Worm (Caenorhabditis elegans) whole organism, mixed stage, embryonic: Measurements from ENCODE around the gene sre-1.
A peak's percentile ranks its signal among the peaks of the same experiment; 100 is the strongest.

ENCODE experiments used
- M03D4.4 ChIP-seq: sonication (generic microtip); optimal IDR thresholded peaks from 2 replicates; lab custom pipeline; 2017; ENCODE audit warnings: mild to moderate bottlenecking, missing genetic modification characterization, missing compliant biosample characterization
- bed-3 ChIP-seq: fragments of 200-800 bp; sonication (Bioruptor generic); optimal IDR thresholded peaks from 3 replicates; lab custom pipeline; 2018; ENCODE audit warnings: mild to moderate bottlenecking, missing genetic modification characterization, moderate library complexity, missing compliant biosample characterization
- ceh-43 ChIP-seq: fragments of 200-800 bp; sonication (Bioruptor generic); optimal IDR thresholded peaks from 2 replicates; lab custom pipeline; 2018; ENCODE audit warnings: mild to moderate bottlenecking, missing genetic modification characterization, moderate library complexity, missing compliant biosample characterization
- ceh-83 ChIP-seq: fragments of 200-800 bp; sonication (Bioruptor generic); optimal IDR thresholded peaks from 2 replicates; lab custom pipeline; 2018; ENCODE audit warnings: mild to moderate bottlenecking, missing genetic modification characterization, missing compliant biosample characterization
- ces-1 ChIP-seq: fragments of 150-350 bp; optimal IDR thresholded peaks from 2 replicates; lab custom pipeline; 2014; ENCODE audit warnings: missing biosample characterization, missing genetic modification reagents, missing genetic modification characterization
- cnd-1 ChIP-seq: fragments of 200-800 bp; sonication (Bioruptor generic); optimal IDR thresholded peaks from 2 replicates; lab custom pipeline; 2018; ENCODE audit warnings: mild to moderate bottlenecking, missing genetic modification characterization, missing compliant biosample characterization
- drap-1 ChIP-seq: fragments of 200-800 bp; sonication (Bioruptor generic); optimal IDR thresholded peaks from 3 replicates; lab custom pipeline; 2018; ENCODE audit warnings: mild to moderate bottlenecking, missing genetic modification characterization, missing compliant biosample characterization
- elt-1 ChIP-seq: sonication (generic microtip); optimal IDR thresholded peaks from 2 replicates; lab custom pipeline; 2017; ENCODE audit warnings: missing genetic modification characterization, mild to moderate bottlenecking, missing compliant biosample characterization, antibody characterized with exemption, moderate library complexity, borderline replicate concordance; ENCODE audit not compliant: insufficient read depth
- elt-3 ChIP-seq: fragments of 150-350 bp; optimal IDR thresholded peaks from 2 replicates; lab custom pipeline; 2014; ENCODE audit warnings: missing biosample characterization, missing genetic modification characterization
- flh-1 ChIP-seq: fragments of 200-800 bp; sonication (Bioruptor generic); optimal IDR thresholded peaks from 2 replicates; lab custom pipeline; 2018; ENCODE audit warnings: mild to moderate bottlenecking, missing genetic modification characterization, moderate library complexity, missing compliant biosample characterization
- hlh-1 ChIP-seq: fragments of 150-350 bp; optimal IDR thresholded peaks from 2 replicates; lab custom pipeline; 2014; ENCODE audit warnings: missing biosample characterization, missing genetic modification reagents, missing genetic modification characterization
- lin-13 ChIP-seq: fragments of 150-350 bp; optimal IDR thresholded peaks from 2 replicates; lab custom pipeline; 2014; ENCODE audit warnings: missing biosample characterization, missing genetic modification characterization
- lin-32 ChIP-seq: fragments of 200-800 bp; sonication (Bioruptor generic); optimal IDR thresholded peaks from 2 replicates; lab custom pipeline; 2018; ENCODE audit warnings: mild to moderate bottlenecking, missing genetic modification characterization, missing compliant biosample characterization
- mep-1 ChIP-seq: fragments of 150-350 bp; optimal IDR thresholded peaks from 2 replicates; lab custom pipeline; 2017; ENCODE audit warnings: missing biosample characterization, missing genetic modification reagents, missing genetic modification characterization, inconsistent platforms
- mls-2 ChIP-seq: sonication (generic microtip); optimal IDR thresholded peaks from 2 replicates; lab custom pipeline; 2016; ENCODE audit warnings: mild to moderate bottlenecking, missing genetic modification characterization, moderate library complexity, missing compliant biosample characterization
- nhr-12 ChIP-seq: fragments of 150-350 bp; optimal IDR thresholded peaks from 2 replicates; lab custom pipeline; 2014; ENCODE audit warnings: missing biosample characterization, missing genetic modification characterization
- nhr-2 ChIP-seq: fragments of 150-350 bp; optimal IDR thresholded peaks from 2 replicates; lab custom pipeline; 2014; ENCODE audit warnings: missing biosample characterization, missing genetic modification characterization
- nhr-237 ChIP-seq: fragments of 150-350 bp; optimal IDR thresholded peaks from 2 replicates; lab custom pipeline; 2014; ENCODE audit warnings: missing biosample characterization, missing genetic modification characterization
- nhr-28 ChIP-seq: fragments of 150-350 bp; optimal IDR thresholded peaks from 2 replicates; lab custom pipeline; 2014; ENCODE audit warnings: missing biosample characterization, missing genetic modification characterization
- nhr-76 ChIP-seq: sonication (generic microtip); optimal IDR thresholded peaks from 2 replicates; lab custom pipeline; 2017; ENCODE audit warnings: missing biosample characterization, missing genetic modification characterization
- pha-4 ChIP-seq: fragments of 150-350 bp; optimal IDR thresholded peaks from 2 replicates; lab custom pipeline; 2018; ENCODE audit warnings: missing biosample characterization, missing genetic modification reagents, missing genetic modification characterization
- sptf-1 ChIP-seq: sonication (generic microtip); optimal IDR thresholded peaks from 2 replicates; lab custom pipeline; 2017; ENCODE audit warnings: mild to moderate bottlenecking, missing genetic modification characterization, moderate library complexity, missing compliant biosample characterization
- tbx-8 ChIP-seq: fragments of 200-800 bp; sonication (Bioruptor generic); optimal IDR thresholded peaks from 2 replicates; lab custom pipeline; 2018; ENCODE audit warnings: mild to moderate bottlenecking, missing genetic modification characterization, moderate library complexity, missing compliant biosample characterization
- unc-120 ChIP-seq: sonication (generic microtip); optimal IDR thresholded peaks from 2 replicates; lab custom pipeline; 2017; ENCODE audit warnings: missing genetic modification characterization, missing compliant biosample characterization; ENCODE audit not compliant: poor library complexity, severe bottlenecking
- unc-39 ChIP-seq: fragments of 150-350 bp; optimal IDR thresholded peaks from 2 replicates; lab custom pipeline; 2014; ENCODE audit warnings: missing biosample characterization, missing genetic modification characterization
- unc-62 ChIP-seq: fragments of 150-350 bp; optimal IDR thresholded peaks from 2 replicates; lab custom pipeline; 2014; ENCODE audit warnings: missing biosample characterization, missing genetic modification reagents, missing genetic modification characterization
- zip-8 ChIP-seq: fragments of 150-350 bp; optimal IDR thresholded peaks from 2 replicates; lab custom pipeline; 2014; ENCODE audit warnings: missing biosample characterization, missing genetic modification characterization
- ztf-11 ChIP-seq: fragments of 150-350 bp; optimal IDR thresholded peaks from 2 replicates; lab custom pipeline; 2014; ENCODE audit warnings: missing biosample characterization, missing genetic modification characterization

Gene sre-1

ce11 chrII:7708540-7708939, 964 bp upstream of the sre-1 start, which contains the start of gene B0495.9 (continued):
- TF ChIP-seq nhr-2 (tag; lab: Kevin White, UChicago): no peak
- peak; percentile 81 for TF ChIP-seq ceh-83 (GFP tag; lab: Kevin White, UChicago)
- TF ChIP-seq sptf-1: peak; percentile 96

ce11 chrII:7714614-7715186, 5.2 kb downstream of the sre-1 start:
- no peak for TF ChIP-seq unc-62 (GFP tag; lab: Kevin White, UChicago)
- TF ChIP-seq mls-2 (tag; lab: Kevin White, UChicago): no peak
- TF ChIP-seq bed-3 (GFP tag; lab: Kevin White, UChicago): no peak
- no peak for TF ChIP-seq ztf-11 (tag; lab: Kevin White, UChicago)
- no peak for TF ChIP-seq nhr-12 (tag; lab: Kevin White, UChicago)
- TF ChIP-seq nhr-2 (tag; lab: Kevin White, UChicago): no peak
- peak; percentile 79 for TF ChIP-seq ces-1
- TF ChIP-seq pha-4 (tag; lab: Kevin White, UChicago): no peak
- TF ChIP-seq unc-39 (tag; lab: Kevin White, UChicago): no peak
- TF ChIP-seq, all 35 proteins: peak for 1

ce11 chrII:7716112-7716511, 6.6 kb downstream of the sre-1 start:
- TF ChIP-seq ceh-43 (no peak), ces-1 (peak; percentile 43)

ce11 chrII:7718491-7718890, 9.0 kb downstream of the sre-1 start, which contains the start of gene cpna-5:
Gene cpna-5, minus strand, starts transcription at chrII:7718591.
- TF ChIP-seq cnd-1 (no peak), nhr-76 (tag; lab: Kevin White, UChicago) (no peak), drap-1 (no peak), nhr-2 (tag; lab: Kevin White, UChicago) (no peak), M03D4.4 (tag; lab: Kevin White, UChicago) (no peak), nhr-28 (no peak), ztf-11 (tag; lab: Kevin White, UChicago) (no peak), nhr-237 (tag; lab: Kevin White, UChicago) (no peak), lin-32 (GFP tag; lab: Kevin White, UChicago) (no peak), flh-1 (GFP tag; lab: Kevin White, UChicago) (no peak), elt-1 (tag; lab: Kevin White, UChicago) (no peak), tbx-8 (no peak)

- TF ChIP-seq ces-1: peak; percentile 84
- no peak for TF ChIP-seq nhr-2 (tag; lab: Kevin White, UChicago)
Measured at ce11 chrII:7719039-7719438, 9.5 kb downstream of the sre-1 start.

ce11 chrII:7720479-7720878, 11.0 kb downstream of the sre-1 start:
- TF ChIP-seq hlh-1 (peak; percentile 24), lin-13 (no peak), unc-62 (GFP tag; lab: Kevin White, UChicago) (peak; percentile 41), unc-120 (tag; lab: Kevin White, UChicago) (peak; percentile 0)

ce11 chrII:7722784-7723183, 13.3 kb downstream of the sre-1 start:
- TF ChIP-seq nhr-12 (tag; lab: Kevin White, UChicago) (no peak), mep-1 (no peak), hlh-1 (peak; percentile 90), unc-120 (tag; lab: Kevin White, UChicago) (peak; percentile 81), unc-62 (GFP tag; lab: Kevin White, UChicago) (peak; percentile 49)

ce11 chrII:7724603-7725002, 15.1 kb downstream of the sre-1 start, which contains the start of gene cpna-2:
Gene cpna-2, plus strand, starts transcription at chrII:7724903.
- TF ChIP-seq nhr-12 (tag; lab: Kevin White, UChicago): no peak
- TF ChIP-seq sptf-1: no peak
- no peak for TF ChIP-seq pha-4 (tag; lab: Kevin White, UChicago)
- TF ChIP-seq zip-8 (tag; lab: Kevin White, UChicago): no peak
- no peak for TF ChIP-seq elt-1 (tag; lab: Kevin White, UChicago)
- TF ChIP-seq M03D4.4 (tag; lab: Kevin White, UChicago): no peak
- no peak for TF ChIP-seq hlh-1
- TF ChIP-seq nhr-237 (tag; lab: Kevin White, UChicago): no peak
- TF ChIP-seq ceh-83 (GFP tag; lab: Kevin White, UChicago): no peak
- TF ChIP-seq mls-2 (tag; lab: Kevin White, UChicago): no peak
- no peak for TF ChIP-seq elt-3
